Worm (Caenorhabditis elegans) whole organism, L3 larva: Measurements from ENCODE around the gene Y54G11A.19.

Experiments
- R02D3.7 ChIP-seq: fragments of 150-350 bp; optimal IDR thresholded peaks from 2 replicates; lab custom pipeline; 2014; ENCODE audit warnings: missing biosample characterization, missing genetic modification characterization
- ama-1 ChIP-seq: fragments of 150-350 bp; optimal IDR thresholded peaks from 2 replicates; lab custom pipeline; 2018
- elt-3 ChIP-seq, 3 experiments: fragments of 150-350 bp in 1 of 3; sonication (generic microtip) in 2 of 3; optimal IDR thresholded peaks; 2 replicates in 2 of 3; 4 replicates in 1 of 3; lab custom pipeline; 2014 to 2017; ENCODE audit warnings: missing biosample characterization in 3 of 3, missing genetic modification characterization in 3 of 3
- fos-1 ChIP-seq: fragments of 150-350 bp; optimal IDR thresholded peaks from 2 replicates; lab custom pipeline; 2014; ENCODE audit warnings: missing biosample characterization, missing genetic modification characterization
- jun-1 ChIP-seq: fragments of 150-350 bp; optimal IDR thresholded peaks from 2 replicates; lab custom pipeline; 2014; ENCODE audit warnings: missing biosample characterization, missing genetic modification reagents, missing genetic modification characterization
- nhr-28 ChIP-seq: fragments of 150-350 bp; optimal IDR thresholded peaks from 2 replicates; lab custom pipeline; 2014; ENCODE audit warnings: missing biosample characterization, missing genetic modification characterization
- nhr-76 ChIP-seq: fragments of 150-350 bp; sonication (generic microtip); optimal IDR thresholded peaks from 5 replicates; lab custom pipeline; 2014; ENCODE audit warnings: missing biosample characterization, missing genetic modification characterization
- pha-4 ChIP-seq: fragments of 150-350 bp; optimal IDR thresholded peaks from 2 replicates; lab custom pipeline; 2014; ENCODE audit warnings: missing biosample characterization, missing genetic modification reagents, missing genetic modification characterization
- snpc-4 ChIP-seq: fragments of 150-350 bp; optimal IDR thresholded peaks from 2 replicates; lab custom pipeline; 2014; ENCODE audit warnings: missing biosample characterization, missing genetic modification characterization
- unc-62 ChIP-seq: fragments of 150-350 bp; sonication (generic microtip); optimal IDR thresholded peaks from 4 replicates; lab custom pipeline; 2014; ENCODE audit warnings: missing biosample characterization, missing genetic modification reagents, missing genetic modification characterization
- zag-1 ChIP-seq: fragments of 150-350 bp; optimal IDR thresholded peaks from 2 replicates; lab custom pipeline; 2014; ENCODE audit warnings: missing biosample characterization, missing genetic modification characterization

- TF ChIP-seq nhr-28 (tag; lab: Kevin White, UChicago) (no peak), ama-1 (no peak), fos-1 (tag; lab: Kevin White, UChicago) (no peak), R02D3.7 (tag; lab: Kevin White, UChicago) (no peak), snpc-4 (tag; lab: Kevin White, UChicago) (no peak), elt-3 (tag; optimal IDR thresholded peaks at IDR 0.05; lab: Kevin White, UChicago) (no peak), nhr-76 (tag; lab: Kevin White, UChicago) (no peak), unc-62 (no peak), pha-4 (tag; lab: Kevin White, UChicago) (no peak), jun-1 (no peak), zag-1 (tag; lab: Kevin White, UChicago) (no peak)
These were observed 32.3 kb upstream of the Y54G11A.19 start, which contains the start of gene srh-42 for ce11 chrII:14288968-14289367.
